Fruit fly (Drosophila melanogaster): ENCODE data around the gene CG8840.

CG8840 gene

DNA sequence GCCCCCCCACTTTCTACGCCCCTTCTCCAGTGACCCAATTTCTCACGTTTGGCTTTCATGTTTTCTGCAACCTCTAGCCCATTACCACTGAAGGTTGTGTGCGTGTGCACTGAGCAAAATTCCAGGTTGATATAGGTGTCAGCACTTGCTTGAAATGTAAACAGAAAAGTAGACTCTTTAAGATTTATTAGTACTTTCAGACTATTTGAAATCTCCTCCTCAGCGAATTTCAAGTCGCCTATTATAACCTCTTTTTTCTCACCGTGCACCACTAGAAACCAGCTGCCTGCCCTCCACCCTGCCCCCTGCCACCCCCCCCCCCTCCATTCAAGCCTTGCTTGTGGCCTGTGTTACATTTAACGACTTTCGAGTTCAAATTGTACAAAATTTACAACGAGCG is 24.7 kb downstream of the CG8840 start (continued):
- TF ChIP-seq ranshi (GFP tag; IDR thresholded peaks at IDR 0.05) = peak; percentile 56; the same call in 1 of the 2 replicates
- TF ChIP-seq CG34224 (GFP tag; IDR thresholded peaks at IDR 0.05; ENCODE audit: partially characterized antibody) = no peak
- TF ChIP-seq Gsc (GFP tag; IDR thresholded peaks at IDR 0.05) = 0 out of 2 replicates have a peak, but pooled peaks have one; percentile 31
- peak; percentile 26 for TF ChIP-seq CG8924 (tag; optimal IDR thresholded peaks at IDR 0.05)
- no peak for TF ChIP-seq CG4282 (GFP tag; optimal IDR thresholded peaks at IDR 0.05)
- no peak for TF ChIP-seq Taf1 (GFP tag; IDR thresholded peaks at IDR 0.05)
- TF ChIP-seq Xbp1 (GFP tag; optimal IDR thresholded peaks at IDR 0.05) = peak; percentile 37
- no peak for TF ChIP-seq CG12155 (GFP tag; optimal IDR thresholded peaks at IDR 0.05)
- peak; percentile 60 for TF ChIP-seq CG18262 (tag; optimal IDR thresholded peaks at IDR 0.05)
- TF ChIP-seq CG10462 (GFP tag; optimal IDR thresholded peaks at IDR 0.05) = no peak
- no peak for TF ChIP-seq sd (tag; optimal IDR thresholded peaks at IDR 0.05)
- no peak for TF ChIP-seq Nf-YC (tag; optimal IDR thresholded peaks at IDR 0.05)
- peak; percentile 52; the same call in 1 of the 2 replicates for TF ChIP-seq Rfx (GFP tag; IDR thresholded peaks at IDR 0.05)
- no peak for TF ChIP-seq pho (GFP tag; optimal IDR thresholded peaks at IDR 0.05)
- peak; percentile 46; the same call in 1 of the 3 replicates for TF ChIP-seq CG11456 (GFP tag; IDR thresholded peaks at IDR 0.05)
- TF ChIP-seq C15 (GFP tag; IDR thresholded peaks at IDR 0.05) = no peak
- TF ChIP-seq dmrt99B (tag; optimal IDR thresholded peaks at IDR 0.05) = peak; percentile 69
- peak; percentile 52 for TF ChIP-seq CG4820 (GFP tag; optimal IDR thresholded peaks at IDR 0.05)
- no peak for TF ChIP-seq CG17802 (tag; optimal IDR thresholded peaks at IDR 0.05)
- no peak for TF ChIP-seq slp2 (GFP tag; optimal IDR thresholded peaks at IDR 0.05)
- no peak for TF ChIP-seq Dip3 (GFP tag; optimal IDR thresholded peaks at IDR 0.05)
- no peak for TF ChIP-seq Ssrp (tag; optimal IDR thresholded peaks at IDR 0.05)
- no peak for TF ChIP-seq mirr (GFP tag; optimal IDR thresholded peaks at IDR 0.05)
- TF ChIP-seq cad (GFP tag; optimal IDR thresholded peaks at IDR 0.05) = no peak
- no peak for TF ChIP-seq tup (GFP tag; optimal IDR thresholded peaks at IDR 0.05)
- peak; percentile 28; the same call in 1 of the 3 replicates for TF ChIP-seq Aef1 (GFP tag; IDR thresholded peaks at IDR 0.05)
- TF ChIP-seq br (optimal IDR thresholded peaks at IDR 0.05) = no peak
- TF ChIP-seq CG9797 (GFP tag; optimal IDR thresholded peaks at IDR 0.05) = no peak
- peak; percentile 31 for TF ChIP-seq NfI (GFP tag; optimal IDR thresholded peaks at IDR 0.05)
- TF ChIP-seq grn (GFP tag; optimal IDR thresholded peaks at IDR 0.05) = no peak
- TF ChIP-seq en (GFP tag; optimal IDR thresholded peaks at IDR 0.05) = no peak
- no peak for TF ChIP-seq schlank (tag; optimal IDR thresholded peaks at IDR 0.05)
- no peak for TF ChIP-seq CG13287 (GFP tag; IDR thresholded peaks at IDR 0.05; ENCODE audit: partially characterized antibody)
- peak; percentile 82 for TF ChIP-seq Med (GFP tag)
- peak; percentile 59 for TF ChIP-seq Oli (tag; optimal IDR thresholded peaks at IDR 0.05)
- no peak for TF ChIP-seq CG10321 (GFP tag; IDR thresholded peaks at IDR 0.05)
- peak; percentile 32 for TF ChIP-seq CG4404 (GFP tag; IDR thresholded peaks at IDR 0.05)
- TF ChIP-seq CG12659 (GFP tag; optimal IDR thresholded peaks at IDR 0.05) = no peak
- no peak for TF ChIP-seq cwo (GFP tag; optimal IDR thresholded peaks at IDR 0.05)
- TF ChIP-seq CG15514 (GFP tag; optimal IDR thresholded peaks at IDR 0.05) = peak; percentile 9
- no peak for TF ChIP-seq CG34376 (GFP tag; optimal IDR thresholded peaks at IDR 0.05)
- no peak for TF ChIP-seq Elba2 (GFP tag; optimal IDR thresholded peaks at IDR 0.05)
- TF ChIP-seq Sry-δ (GFP tag; optimal IDR thresholded peaks at IDR 0.05) = no peak
- TF ChIP-seq mld (GFP tag; IDR thresholded peaks at IDR 0.05; ENCODE audit: partially characterized antibody) = no peak
- no peak for TF ChIP-seq ham (GFP tag; IDR thresholded peaks at IDR 0.05)
- TF ChIP-seq nerfin-1 (tag; optimal IDR thresholded peaks at IDR 0.05) = peak; percentile 7
- no peak for TF ChIP-seq Dek (tag; optimal IDR thresholded peaks at IDR 0.05)
- no peak for TF ChIP-seq CG11398 (GFP tag; optimal IDR thresholded peaks at IDR 0.05)
- no peak for TF ChIP-seq CG12219 (GFP tag; optimal IDR thresholded peaks at IDR 0.05)
- TF ChIP-seq CG11247 (GFP tag; IDR thresholded peaks at IDR 0.05) = no peak
- TF ChIP-seq CG1792 (GFP tag; optimal IDR thresholded peaks at IDR 0.05) = no peak
- TF ChIP-seq CG15269 (tag; optimal IDR thresholded peaks at IDR 0.05) = peak; percentile 41

Data from whole organism, embryonic.